Fruit fly (Drosophila melanogaster) whole organism, embryonic: ENCODE results near the gene L2HGDH.

Source experiments
- Aef1 ChIP-seq: fragments of 200-800 bp; sonication (Bioruptor generic); IDR thresholded peaks from 3 replicates; pipeline ENCODE4 v1.3.6; 2022; ENCODE audit warnings: missing biosample characterization, missing genetic modification characterization
- B-H1 ChIP-seq: fragments of 200-800 bp; sonication (Bioruptor generic); IDR thresholded peaks from 3 replicates; pipeline ENCODE4 v1.3.6; 2022; ENCODE audit warnings: missing biosample characterization, missing genetic modification characterization
- Bteb2 ChIP-seq: fragments of 200-800 bp; sonication (Bioruptor generic); optimal IDR thresholded peaks from 2 replicates; lab custom pipeline; 2016; ENCODE audit warnings: missing biosample characterization, missing genetic modification characterization
- C15 ChIP-seq: fragments of 200-800 bp; sonication (Bioruptor generic); IDR thresholded peaks from 3 replicates; pipeline ENCODE4 v1.3.6; 2022; ENCODE audit warnings: missing biosample characterization, missing genetic modification characterization
- CG10209 ChIP-seq: fragments of 200-800 bp; sonication (Bioruptor generic); optimal IDR thresholded peaks from 3 replicates; lab custom pipeline; 2017; ENCODE audit warnings: missing biosample characterization, mild to moderate bottlenecking, missing genetic modification characterization, missing genetic modification reagents
- CG10274 ChIP-seq: fragments of 200-800 bp; sonication (Bioruptor generic); optimal IDR thresholded peaks from 3 replicates; lab custom pipeline; 2017; ENCODE audit warnings: missing biosample characterization, mild to moderate bottlenecking, missing genetic modification characterization
- CG11398 ChIP-seq: fragments of 200-800 bp; sonication (Bioruptor generic); optimal IDR thresholded peaks from 2 replicates; lab custom pipeline; 2016; ENCODE audit warnings: missing biosample characterization, missing genetic modification characterization
- CG11696 ChIP-seq: fragments of 200-800 bp; sonication (Bioruptor generic); IDR thresholded peaks from 2 replicates; pipeline ENCODE4 v1.3.6; 2022; ENCODE audit warnings: missing biosample characterization, missing genetic modification characterization
- CG12299 ChIP-seq: fragments of 200-800 bp; sonication (Bioruptor generic); optimal IDR thresholded peaks from 2 replicates; lab custom pipeline; 2018; ENCODE audit warnings: missing biosample characterization, mild to moderate bottlenecking, missing genetic modification characterization
- CG13894 ChIP-seq: fragments of 200-800 bp; sonication (Bioruptor generic); optimal IDR thresholded peaks from 3 replicates; lab custom pipeline; 2018; ENCODE audit warnings: missing biosample characterization, mild to moderate bottlenecking, missing genetic modification characterization, moderate library complexity
- CG14441 ChIP-seq: fragments of 200-800 bp; sonication (Bioruptor generic); IDR thresholded peaks from 2 replicates; pipeline ENCODE4 v1.3.6; 2022; ENCODE audit warnings: missing biosample characterization, missing genetic modification characterization
- CG1602 ChIP-seq: fragments of 200-800 bp; sonication (Bioruptor generic); optimal IDR thresholded peaks from 3 replicates; lab custom pipeline; 2016; ENCODE audit warnings: missing biosample characterization, missing genetic modification characterization
- CG17612 ChIP-seq: fragments of 200-800 bp; sonication (Bioruptor generic); IDR thresholded peaks from 2 replicates; pipeline ENCODE4 v1.3.6; 2022; ENCODE audit warnings: missing biosample characterization, missing genetic modification characterization
- CG2116 ChIP-seq: fragments of 200-800 bp; sonication (Bioruptor generic); optimal IDR thresholded peaks from 3 replicates; lab custom pipeline; 2018; ENCODE audit warnings: missing biosample characterization, mild to moderate bottlenecking, missing genetic modification characterization
- CG2712 ChIP-seq: fragments of 200-800 bp; optimal IDR thresholded peaks from 3 replicates; lab custom pipeline; 2019; ENCODE audit warnings: missing biosample characterization, mild to moderate bottlenecking, missing genetic modification characterization, moderate library complexity
- CG2875 ChIP-seq: fragments of 200-800 bp; sonication (Bioruptor generic); optimal IDR thresholded peaks from 2 replicates; lab custom pipeline; 2017; ENCODE audit warnings: missing biosample characterization, mild to moderate bottlenecking, missing genetic modification characterization, missing genetic modification reagents
- CG6854 ChIP-seq: fragments of 200-800 bp; sonication (Bioruptor generic); optimal IDR thresholded peaks from 3 replicates; lab custom pipeline; 2017; ENCODE audit warnings: missing biosample characterization, mild to moderate bottlenecking, missing genetic modification characterization
- CG7928 ChIP-seq: fragments of 200-800 bp; sonication (Bioruptor generic); optimal IDR thresholded peaks from 2 replicates; lab custom pipeline; 2017; ENCODE audit warnings: missing biosample characterization, mild to moderate bottlenecking, missing genetic modification characterization
- CG7987 ChIP-seq: fragments of 200-800 bp; sonication (Bioruptor generic); optimal IDR thresholded peaks from 2 replicates; lab custom pipeline; 2018; ENCODE audit warnings: missing biosample characterization, mild to moderate bottlenecking, missing genetic modification characterization, moderate library complexity
- CG9817 ChIP-seq: fragments of 200-800 bp; sonication (Bioruptor generic); optimal IDR thresholded peaks from 2 replicates; lab custom pipeline; 2018; ENCODE audit warnings: missing biosample characterization, mild to moderate bottlenecking, missing genetic modification characterization, moderate library complexity
- CG9932 ChIP-seq: fragments of 200-800 bp; sonication (Bioruptor generic); IDR thresholded peaks from 2 replicates; pipeline ENCODE4 v1.3.6; 2022; ENCODE audit warnings: missing biosample characterization, missing genetic modification characterization
- Dfd ChIP-seq, 2 experiments: fragments of >200 bp; optimal IDR thresholded peaks; 2 replicates each; lab custom pipeline; 2017; ENCODE audit warnings: missing biosample characterization in 2 of 2, missing genetic modification characterization in 2 of 2
- Fer2 ChIP-seq: fragments of 200-800 bp; sonication (Bioruptor generic); optimal IDR thresholded peaks from 2 replicates; lab custom pipeline; 2018; ENCODE audit warnings: missing biosample characterization, mild to moderate bottlenecking, missing genetic modification characterization, moderate library complexity
- Hmx ChIP-seq: fragments of 200-800 bp; sonication (Bioruptor generic); optimal IDR thresholded peaks from 2 replicates; lab custom pipeline; 2016; ENCODE audit warnings: missing biosample characterization, missing genetic modification characterization
- Hr78 ChIP-seq, 2 experiments: fragments of 200-800 bp in 1 of 2; fragments of >200 bp in 1 of 2; sonication (Bioruptor generic) in 1 of 2; optimal IDR thresholded peaks; 2 replicates each; lab custom pipeline; 2017 to 2019; ENCODE audit warnings: missing biosample characterization in 2 of 2, missing genetic modification characterization in 2 of 2, mild to moderate bottlenecking in 1 of 2, moderate library complexity in 1 of 2
- Lim3 ChIP-seq: fragments of 200-800 bp; sonication (Bioruptor generic); IDR thresholded peaks from 2 replicates; pipeline ENCODE4 v1.3.6; 2022; ENCODE audit warnings: missing biosample characterization, missing genetic modification characterization
- Mad ChIP-seq: fragments of 200-800 bp; sonication (Bioruptor generic); optimal IDR thresholded peaks from 2 replicates; lab custom pipeline; 2016; ENCODE audit warnings: missing biosample characterization, missing genetic modification characterization
- Mes4 ChIP-seq: fragments of 200-800 bp; sonication (Bioruptor generic); optimal IDR thresholded peaks from 2 replicates; lab custom pipeline; 2016; ENCODE audit warnings: missing biosample characterization, missing genetic modification characterization
- Nf-YC ChIP-seq: fragments of 200-800 bp; optimal IDR thresholded peaks from 3 replicates; lab custom pipeline; 2019; ENCODE audit warnings: missing biosample characterization, mild to moderate bottlenecking, missing genetic modification characterization, moderate library complexity
- Poxn ChIP-seq: fragments of 200-800 bp; sonication (Bioruptor generic); IDR thresholded peaks from 2 replicates; pipeline ENCODE4 v1.3.6; 2022; ENCODE audit warnings: missing biosample characterization, missing genetic modification characterization
- Sry-δ ChIP-seq: fragments of 200-800 bp; sonication (Bioruptor generic); optimal IDR thresholded peaks from 2 replicates; lab custom pipeline; 2016; ENCODE audit warnings: missing biosample characterization, missing genetic modification characterization
- Tbp ChIP-seq: fragments of >200 bp; optimal IDR thresholded peaks from 2 replicates; lab custom pipeline; 2018; ENCODE audit warnings: missing biosample characterization, missing genetic modification characterization
- Usf ChIP-seq: fragments of 200-800 bp; sonication (Bioruptor generic); optimal IDR thresholded peaks from 2 replicates; lab custom pipeline; 2017; ENCODE audit warnings: missing genotype, missing biosample characterization, missing genetic modification characterization
- YL-1 ChIP-seq: fragments of 200-800 bp; sonication (Bioruptor generic); optimal IDR thresholded peaks from 3 replicates; lab custom pipeline; 2017; ENCODE audit warnings: missing biosample characterization, mild to moderate bottlenecking, missing genetic modification characterization
- az2 ChIP-seq: fragments of 200-800 bp; sonication (Bioruptor generic); optimal IDR thresholded peaks from 3 replicates; lab custom pipeline; 2016; ENCODE audit warnings: missing biosample characterization, missing genetic modification characterization
- bowl ChIP-seq: fragments of 200-800 bp; sonication (Bioruptor generic); IDR thresholded peaks from 2 replicates; pipeline ENCODE4 v1.3.6; 2022; ENCODE audit warnings: missing biosample characterization, missing genetic modification characterization
- cad ChIP-seq: fragments of >200 bp; optimal IDR thresholded peaks from 2 replicates; lab custom pipeline; 2017; ENCODE audit warnings: missing biosample characterization, missing genetic modification characterization
- cato ChIP-seq: fragments of 200-800 bp; sonication (Bioruptor generic); optimal IDR thresholded peaks from 2 replicates; lab custom pipeline; 2016; ENCODE audit warnings: missing biosample characterization, missing genetic modification characterization, borderline replicate concordance
- cg ChIP-seq: fragments of 200-800 bp; sonication (Bioruptor generic); optimal IDR thresholded peaks from 3 replicates; lab custom pipeline; 2019; ENCODE audit warnings: missing biosample characterization, mild to moderate bottlenecking, missing genetic modification characterization, moderate library complexity
- dati ChIP-seq: fragments of 200-800 bp; sonication (Bioruptor generic); IDR thresholded peaks from 2 replicates; pipeline ENCODE4 v1.3.6; 2022; ENCODE audit warnings: missing biosample characterization, missing genetic modification characterization
- dm ChIP-seq: fragments of 200-800 bp; sonication (Bioruptor generic); optimal IDR thresholded peaks from 3 replicates; lab custom pipeline; 2016; ENCODE audit warnings: missing biosample characterization, missing genetic modification characterization
- emc ChIP-seq: fragments of 200-800 bp; sonication (Bioruptor generic); optimal IDR thresholded peaks from 2 replicates; lab custom pipeline; 2016; ENCODE audit warnings: missing biosample characterization, missing genetic modification characterization
- h ChIP-seq: fragments of >200 bp; optimal IDR thresholded peaks from 2 replicates; lab custom pipeline; 2017
- ind ChIP-seq: fragments of 200-800 bp; sonication (Bioruptor generic); optimal IDR thresholded peaks from 3 replicates; lab custom pipeline; 2016; ENCODE audit warnings: missing biosample characterization, missing genetic modification characterization
- mam ChIP-seq: fragments of 200-800 bp; sonication (Bioruptor generic); optimal IDR thresholded peaks from 3 replicates; lab custom pipeline; 2016; ENCODE audit warnings: missing biosample characterization, missing genetic modification characterization
- pum ChIP-seq: fragments of 200-800 bp; sonication (Bioruptor generic); optimal IDR thresholded peaks from 2 replicates; lab custom pipeline; 2016; ENCODE audit warnings: missing biosample characterization, missing genetic modification characterization
- sens-2 ChIP-seq: fragments of 200-800 bp; sonication (Bioruptor generic); IDR thresholded peaks from 2 replicates; pipeline ENCODE4 v1.3.6; 2022; ENCODE audit warnings: missing biosample characterization, missing genetic modification characterization
- slp2 ChIP-seq: fragments of 200-800 bp; sonication (Bioruptor generic); optimal IDR thresholded peaks from 2 replicates; lab custom pipeline; 2016; ENCODE audit warnings: missing biosample characterization, missing genetic modification characterization
- vnd ChIP-seq: fragments of 200-800 bp; sonication (Bioruptor generic); IDR thresholded peaks from 3 replicates; pipeline ENCODE4 v1.3.6; 2022; ENCODE audit warnings: missing biosample characterization, missing genetic modification characterization; ENCODE audit not compliant: partially characterized antibody
- z ChIP-seq: fragments of 200-800 bp; sonication (Bioruptor generic); IDR thresholded peaks from 3 replicates; pipeline ENCODE4 v1.3.6; 2022; ENCODE audit warnings: missing biosample characterization, missing genetic modification characterization
- zfh2 ChIP-seq: fragments of 200-800 bp; sonication (Bioruptor generic); optimal IDR thresholded peaks from 2 replicates; lab custom pipeline; 2016; ENCODE audit warnings: missing biosample characterization, missing genetic modification characterization

Gene L2HGDH

dm6 chr2L:18948065-18948723 is 26.1 kb downstream of the L2HGDH start (continued):
- TF ChIP-seq cato (GFP tag; lab: Kevin White, UChicago) (peak; percentile 25), Fer2 (tag; lab: Kevin White, UChicago) (peak; percentile 32), dati (GFP tag; lab: Robert Waterston, UW) (no peak), Mes4 (GFP tag; lab: Kevin White, UChicago) (peak; percentile 36), bowl (GFP tag; lab: Robert Waterston, UW) (no peak), B-H1 (GFP tag; lab: Robert Waterston, UW) (peak; percentile 50; the same call in 2 of the 3 replicates), CG17612 (GFP tag; lab: Robert Waterston, UW) (no peak), CG11696 (0 out of 2 replicates have a peak, but pooled peaks have one; percentile 22), CG9817 (peak; percentile 38), Dfd (GFP tag; optimal IDR thresholded peaks at IDR 0.05; lab: Kevin White, UChicago) (no peak), YL-1 (GFP tag; lab: Kevin White, UChicago) (no peak), slp2 (GFP tag; lab: Kevin White, UChicago) (peak; percentile 55), CG10209 (GFP tag; lab: Kevin White, UChicago) (peak; percentile 77), CG12299 (tag; lab: Kevin White, UChicago) (peak; percentile 34), Hmx (GFP tag; lab: Kevin White, UChicago) (no peak), Sry-δ (GFP tag; lab: Kevin White, UChicago) (no peak), Tbp (no peak), Usf (GFP tag; lab: Kevin White, UChicago) (peak; percentile 36), CG7928 (no peak), mam (GFP tag; lab: Kevin White, UChicago) (no peak), Bteb2 (GFP tag; lab: Kevin White, UChicago) (no peak), ind (peak; percentile 26), vnd (GFP tag; lab: Robert Waterston, UW) (no peak), CG6854 (no peak), pum (peak; percentile 27), C15 (GFP tag; lab: Robert Waterston, UW) (no peak), CG9932 (GFP tag; lab: Robert Waterston, UW) (no peak), CG10274 (GFP tag; lab: Kevin White, UChicago) (no peak), CG1602 (peak; percentile 57), Lim3 (GFP tag; lab: Robert Waterston, UW) (no peak), CG7987 (GFP tag; lab: Kevin White, UChicago) (peak; percentile 10), CG14441 (GFP tag; lab: Robert Waterston, UW) (no peak), Hr78 (GFP tag; optimal IDR thresholded peaks at IDR 0.05; lab: Kevin White, UChicago) (peak in 1 of 2 experiments; percentile 25), Poxn (GFP tag; lab: Robert Waterston, UW) (no peak), emc (GFP tag; lab: Kevin White, UChicago) (no peak), sens-2 (GFP tag; lab: Robert Waterston, UW) (no peak), CG2116 (GFP tag; lab: Kevin White, UChicago) (no peak), CG2875 (peak; percentile 69), z (no peak), CG11398 (GFP tag; lab: Kevin White, UChicago) (no peak), CG13894 (tag; lab: Kevin White, UChicago) (no peak), Aef1 (GFP tag; lab: Robert Waterston, UW) (peak; percentile 13; the same call in 1 of the 3 replicates), CG2712 (tag; lab: Kevin White, UChicago) (peak; percentile 90), zfh2 (GFP tag; lab: Kevin White, UChicago) (no peak), dm (GFP tag; lab: Kevin White, UChicago) (no peak), Nf-YC (tag; lab: Kevin White, UChicago) (peak; percentile 22), h (lab: Kevin White, UChicago) (no peak), cg (no peak), Mad (GFP tag; lab: Kevin White, UChicago) (peak; percentile 29), az2 (peak; percentile 81), cad (GFP tag; lab: Kevin White, UChicago) (no peak)
